Worm (Caenorhabditis elegans): Measurements from ENCODE around the gene lab-2.

The lab-2 gene

DNA sequence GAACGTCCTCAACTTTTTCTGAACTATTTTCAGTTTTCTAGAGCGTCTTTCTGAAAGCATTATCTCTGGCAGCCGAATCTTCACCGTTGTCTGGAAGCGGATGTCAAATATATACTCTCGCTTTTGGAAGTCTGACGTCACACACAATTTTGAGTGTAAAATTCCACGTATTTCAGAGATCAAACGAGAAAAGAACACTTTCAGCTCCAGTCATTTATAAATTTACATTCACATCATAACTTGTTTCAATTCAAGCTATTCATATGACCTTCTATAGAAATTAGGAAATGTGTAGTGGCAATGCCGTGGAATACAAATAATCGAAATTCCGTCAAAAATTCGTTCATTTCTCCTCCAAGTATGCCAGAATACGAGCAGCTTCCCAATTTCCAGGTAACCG, 36.2 kb upstream of the lab-2 start, which contains the start of gene F08F8.11:
Gene F08F8.11, plus strand, starts transcription at position 301 of the 400 bp plus-strand sequence.
- no peak for TF ChIP-seq nhr-25 (tag; optimal IDR thresholded peaks at IDR 0.05)
- TF ChIP-seq nhr-76 (tag; optimal IDR thresholded peaks at IDR 0.05) = no peak
- TF ChIP-seq nhr-28 (tag; optimal IDR thresholded peaks at IDR 0.05) = no peak
- TF ChIP-seq ceh-28 (tag; optimal IDR thresholded peaks at IDR 0.05) = no peak
- TF ChIP-seq ceh-9 (tag; optimal IDR thresholded peaks at IDR 0.05) = no peak
- no peak for TF ChIP-seq ceh-82 (tag; optimal IDR thresholded peaks at IDR 0.05)
- TF ChIP-seq hmg-11 (tag; optimal IDR thresholded peaks at IDR 0.05) = no peak

DNA sequence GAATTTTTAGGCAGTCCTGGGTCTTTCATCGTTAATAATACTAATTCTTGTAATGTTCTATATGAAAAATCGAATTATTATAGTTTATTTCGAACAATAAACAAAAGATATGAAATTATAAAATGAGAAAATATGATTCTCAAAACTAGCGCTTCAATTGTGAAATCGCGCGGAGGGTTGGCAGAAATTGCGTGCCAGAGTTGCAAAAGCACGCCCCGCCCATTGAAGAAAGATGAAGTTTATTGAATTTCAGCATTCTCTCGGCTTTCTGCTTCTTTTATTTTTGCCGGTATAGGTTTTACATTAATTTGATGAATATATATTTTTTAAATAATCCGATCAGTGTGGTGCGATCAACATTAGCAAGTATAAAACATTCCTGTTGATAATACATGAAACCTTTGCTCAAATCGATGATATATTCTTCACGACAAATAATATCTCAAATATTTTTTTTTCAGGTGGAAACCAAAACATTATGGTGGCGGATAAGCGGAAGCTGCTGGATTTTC, 29.7 kb upstream of the lab-2 start, which contains the start of the genes eco-1 and hmgr-1:
Gene eco-1, minus strand, starts transcription at position 59 of the 512 bp plus-strand sequence.
Gene hmgr-1, plus strand, starts transcription at position 462 of the 512 bp plus-strand sequence.
- TF ChIP-seq nhr-43 (tag; optimal IDR thresholded peaks at IDR 0.05; ENCODE audit: poor library complexity, severe bottlenecking) (peak; percentile 26), ceh-16 (tag; optimal IDR thresholded peaks at IDR 0.05) (no peak), lin-15B (tag; optimal IDR thresholded peaks at IDR 0.05) (peak; percentile 35), elt-3 (tag; optimal IDR thresholded peaks at IDR 0.05) (no peak), nhr-23 (tag; optimal IDR thresholded peaks at IDR 0.05) (peak; percentile 13), lin-39 (tag; optimal IDR thresholded peaks at IDR 0.05) (peak; percentile 41), hmg-11 (tag; optimal IDR thresholded peaks at IDR 0.05) (peak; percentile 52), pha-4 (tag; optimal IDR thresholded peaks at IDR 0.05) (no peak), ztf-4 (tag; optimal IDR thresholded peaks at IDR 0.05) (no peak), fkh-2 (tag; optimal IDR thresholded peaks at IDR 0.05) (no peak), nhr-77 (tag; optimal IDR thresholded peaks at IDR 0.05) (no peak), nfya-1 (tag; optimal IDR thresholded peaks at IDR 0.05; ENCODE audit: insufficient read depth) (peak; percentile 55), mdl-1 (tag; optimal IDR thresholded peaks at IDR 0.05) (no peak), nhr-67 (tag; optimal IDR thresholded peaks at IDR 0.05) (no peak), unc-62 (GFP tag; optimal IDR thresholded peaks at IDR 0.05) (no peak), R02D3.7 (tag; optimal IDR thresholded peaks at IDR 0.05) (no peak), elt-2 (tag; optimal IDR thresholded peaks at IDR 0.05) (no peak), snpc-4 (tag; optimal IDR thresholded peaks at IDR 0.05) (peak; percentile 4), ceh-9 (tag; optimal IDR thresholded peaks at IDR 0.05) (no peak)

DNA sequence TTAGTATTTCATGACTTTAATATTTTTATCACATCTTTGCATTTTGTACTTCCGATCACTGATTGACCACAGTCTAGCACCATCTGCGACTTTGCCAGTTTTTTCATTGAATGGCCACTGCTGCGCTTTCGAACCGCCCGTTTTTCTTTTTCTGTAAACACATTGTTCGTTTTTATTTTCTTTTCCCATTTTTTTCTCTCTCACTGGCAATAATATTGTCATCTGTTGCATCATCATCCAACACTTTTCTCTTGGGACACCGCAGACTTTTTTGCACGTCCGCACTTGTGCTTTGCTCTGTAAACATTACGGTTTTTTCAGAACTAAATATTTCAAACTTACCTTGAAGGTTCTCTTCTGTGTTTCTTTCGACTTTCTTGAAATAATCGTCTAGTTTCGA, 29.2 kb upstream of the lab-2 start:
- no peak for TF ChIP-seq egl-27 (tag; optimal IDR thresholded peaks at IDR 0.05)
- TF ChIP-seq lin-39 (tag; optimal IDR thresholded peaks at IDR 0.05) = no peak
- TF ChIP-seq nhr-28 (tag; optimal IDR thresholded peaks at IDR 0.05) = no peak
- TF ChIP-seq pha-4 (tag; optimal IDR thresholded peaks at IDR 0.05) = peak; percentile 82
- TF ChIP-seq nfya-1 (tag; optimal IDR thresholded peaks at IDR 0.05; ENCODE audit: insufficient read depth) = peak; percentile 8

DNA sequence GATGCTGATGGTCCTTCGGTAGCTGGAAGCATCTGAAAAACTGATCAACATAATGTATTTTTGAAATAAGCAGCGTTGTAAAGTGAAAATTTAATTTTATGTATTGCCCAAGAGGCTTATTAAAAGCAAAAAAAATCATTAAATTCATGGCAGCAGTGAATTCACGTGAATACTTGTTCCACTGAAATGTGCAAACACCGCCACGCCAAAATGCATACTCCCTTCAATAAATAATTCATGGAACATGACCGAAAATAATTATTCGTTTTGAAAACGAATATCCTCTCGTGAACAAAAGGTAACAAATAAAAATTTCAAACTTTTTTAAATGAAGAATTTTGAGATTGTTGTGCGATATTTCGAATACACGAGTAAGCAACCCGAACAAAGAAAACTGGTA, 27.9 kb upstream of the lab-2 start, which contains the start of gene F08F8.10:
Gene F08F8.10, minus strand, starts transcription at position 38 of the 400 bp plus-strand sequence.
- peak; percentile 35 for TF ChIP-seq egl-5 (tag; optimal IDR thresholded peaks at IDR 0.05)
- TF ChIP-seq nhr-28 (tag; optimal IDR thresholded peaks at IDR 0.05) = no peak
- peak; percentile 47 for TF ChIP-seq snpc-4 (tag; optimal IDR thresholded peaks at IDR 0.05)
- peak; percentile 33 for TF ChIP-seq nfya-1 (tag; optimal IDR thresholded peaks at IDR 0.05; ENCODE audit: insufficient read depth)
- no peak for TF ChIP-seq elt-1 (tag; optimal IDR thresholded peaks at IDR 0.05)
- no peak for TF ChIP-seq nhr-67 (tag; optimal IDR thresholded peaks at IDR 0.05)
- peak; percentile 63 for TF ChIP-seq pha-4 (tag; optimal IDR thresholded peaks at IDR 0.05)
- peak; percentile 27 for TF ChIP-seq hmg-11 (tag; optimal IDR thresholded peaks at IDR 0.05)
- TF ChIP-seq lin-15B (tag; optimal IDR thresholded peaks at IDR 0.05) = no peak
- TF ChIP-seq nhr-25 (tag; optimal IDR thresholded peaks at IDR 0.05) = peak; percentile 18

DNA sequence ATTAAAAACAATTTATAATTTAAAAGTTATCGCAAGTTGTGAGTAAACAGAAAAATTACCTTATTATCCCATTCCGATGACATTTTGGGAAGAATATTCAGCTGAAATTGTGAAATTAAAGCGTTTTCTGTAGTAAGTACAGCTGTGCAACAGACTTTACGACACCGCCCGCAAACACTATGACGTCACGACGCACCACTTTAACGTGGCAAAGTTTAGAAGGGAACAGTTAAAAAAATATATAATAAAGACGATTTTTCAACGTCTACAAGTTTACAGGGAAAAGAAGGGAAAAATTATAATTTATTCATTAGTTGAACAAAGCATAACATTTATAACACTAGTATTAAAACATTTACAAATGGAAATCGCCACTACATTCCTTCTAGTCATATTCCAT, 24.5 kb upstream of the lab-2 start, which contains the start of gene F08F8.9:
Gene F08F8.9, minus strand, starts transcription at position 101 of the 400 bp plus-strand sequence.
- no peak for TF ChIP-seq snpc-4 (tag; optimal IDR thresholded peaks at IDR 0.05)
- TF ChIP-seq egl-27 (tag; optimal IDR thresholded peaks at IDR 0.05) = no peak
- no peak for TF ChIP-seq nhr-25 (tag; optimal IDR thresholded peaks at IDR 0.05)
- no peak for TF ChIP-seq lin-39 (tag; optimal IDR thresholded peaks at IDR 0.05)
- no peak for TF ChIP-seq nfya-1 (tag; optimal IDR thresholded peaks at IDR 0.05; ENCODE audit: insufficient read depth)
- TF ChIP-seq ceh-28 (tag; optimal IDR thresholded peaks at IDR 0.05) = no peak
- TF ChIP-seq pha-4 (tag; optimal IDR thresholded peaks at IDR 0.05) = peak; percentile 4
- no peak for TF ChIP-seq nhr-12 (tag; optimal IDR thresholded peaks at IDR 0.05)
- no peak for TF ChIP-seq nhr-43 (tag; optimal IDR thresholded peaks at IDR 0.05; ENCODE audit: poor library complexity, severe bottlenecking)
- TF ChIP-seq pqm-1 (tag; optimal IDR thresholded peaks at IDR 0.05) = no peak
- peak; percentile 1 for TF ChIP-seq elt-2 (tag; optimal IDR thresholded peaks at IDR 0.05)
- no peak for TF ChIP-seq elt-1 (tag; optimal IDR thresholded peaks at IDR 0.05)
- TF ChIP-seq ama-1 (optimal IDR thresholded peaks at IDR 0.05) = no peak
